Fruit fly (Drosophila melanogaster) whole organism, embryonic: ENCODE results near the gene CG7565.

Experiments used
- Abd-B ChIP-seq: fragments of 200-800 bp; sonication (Bioruptor generic); optimal IDR thresholded peaks from 2 replicates; lab custom pipeline; 2018; ENCODE audit warnings: missing biosample characterization, mild to moderate bottlenecking, missing genetic modification characterization, moderate library complexity
- Antp ChIP-seq: fragments of 200-800 bp; sonication (Bioruptor generic); optimal IDR thresholded peaks from 3 replicates; lab custom pipeline; 2016; ENCODE audit warnings: missing biosample characterization, missing genetic modification characterization
- Bteb2 ChIP-seq: fragments of 200-800 bp; sonication (Bioruptor generic); optimal IDR thresholded peaks from 2 replicates; lab custom pipeline; 2016; ENCODE audit warnings: missing biosample characterization, missing genetic modification characterization
- CG10147 ChIP-seq: fragments of 200-800 bp; sonication (Bioruptor generic); optimal IDR thresholded peaks from 2 replicates; lab custom pipeline; 2019; ENCODE audit warnings: missing biosample characterization, mild to moderate bottlenecking, missing genetic modification characterization, moderate library complexity
- CG14860 ChIP-seq: fragments of 200-800 bp; sonication (Bioruptor generic); IDR thresholded peaks from 3 replicates; pipeline ENCODE4 v1.3.6; 2022; ENCODE audit warnings: missing biosample characterization, missing genetic modification characterization; ENCODE audit not compliant: partially characterized antibody
- CG15073 ChIP-seq: fragments of 200-800 bp; sonication (Bioruptor generic); optimal IDR thresholded peaks from 2 replicates; lab custom pipeline; 2016; ENCODE audit warnings: missing biosample characterization, missing genetic modification characterization
- CG15514 ChIP-seq: fragments of 200-800 bp; sonication (Bioruptor generic); optimal IDR thresholded peaks from 3 replicates; lab custom pipeline; 2017; ENCODE audit warnings: missing biosample characterization, missing genetic modification characterization, mild to moderate bottlenecking, moderate library complexity, missing genetic modification reagents
- CG16863 ChIP-seq: fragments of 200-800 bp; sonication (Bioruptor generic); optimal IDR thresholded peaks from 3 replicates; lab custom pipeline; 2016; ENCODE audit warnings: missing biosample characterization, missing genetic modification characterization
- CG2116 ChIP-seq: fragments of 200-800 bp; sonication (Bioruptor generic); optimal IDR thresholded peaks from 3 replicates; lab custom pipeline; 2018; ENCODE audit warnings: missing biosample characterization, mild to moderate bottlenecking, missing genetic modification characterization
- CG32532 ChIP-seq: fragments of 200-800 bp; sonication (Bioruptor generic); IDR thresholded peaks from 2 replicates; pipeline ENCODE4 v1.3.6; 2022; ENCODE audit warnings: missing biosample characterization, missing genetic modification characterization
- CG33557 ChIP-seq: fragments of 200-800 bp; sonication (Bioruptor generic); optimal IDR thresholded peaks from 2 replicates; lab custom pipeline; 2019; ENCODE audit warnings: missing biosample characterization, mild to moderate bottlenecking, missing genetic modification characterization, moderate library complexity
- CG3838 ChIP-seq: fragments of 200-800 bp; sonication (Bioruptor generic); optimal IDR thresholded peaks from 3 replicates; lab custom pipeline; 2016; ENCODE audit warnings: missing biosample characterization, missing genetic modification characterization
- CG4328 ChIP-seq: fragments of 200-800 bp; sonication (Bioruptor generic); optimal IDR thresholded peaks from 3 replicates; lab custom pipeline; 2017; ENCODE audit warnings: missing biosample characterization, missing genetic modification reagents, missing genetic modification characterization
- CG6689 ChIP-seq: fragments of 200-800 bp; sonication (Bioruptor generic); IDR thresholded peaks from 2 replicates; pipeline ENCODE4 v1.3.6; 2022; ENCODE audit warnings: missing biosample characterization, missing genetic modification characterization
- CG7271 ChIP-seq: fragments of 200-800 bp; sonication (Bioruptor generic); optimal IDR thresholded peaks from 2 replicates; lab custom pipeline; 2018; ENCODE audit warnings: missing biosample characterization, mild to moderate bottlenecking, missing genetic modification characterization, moderate library complexity
- CG7372 ChIP-seq: fragments of 200-800 bp; sonication (Bioruptor generic); IDR thresholded peaks from 2 replicates; pipeline ENCODE4 v1.3.6; 2022; ENCODE audit warnings: missing biosample characterization, missing genetic modification characterization
- CG8388 ChIP-seq: fragments of 200-800 bp; sonication (Bioruptor generic); optimal IDR thresholded peaks from 2 replicates; lab custom pipeline; 2019; ENCODE audit warnings: missing biosample characterization, mild to moderate bottlenecking, missing genetic modification characterization, moderate library complexity
- Camta ChIP-seq: fragments of 200-800 bp; sonication (Bioruptor generic); optimal IDR thresholded peaks from 2 replicates; lab custom pipeline; 2016; ENCODE audit warnings: missing biosample characterization, missing genetic modification characterization
- HLH4C ChIP-seq: fragments of 200-800 bp; sonication (Bioruptor generic); IDR thresholded peaks from 3 replicates; pipeline ENCODE4 v1.3.6; 2022; ENCODE audit warnings: missing biosample characterization, missing genetic modification characterization; ENCODE audit not compliant: partially characterized antibody
- Hr78 ChIP-seq, 2 experiments: fragments of 200-800 bp in 1 of 2; fragments of >200 bp in 1 of 2; sonication (Bioruptor generic) in 1 of 2; optimal IDR thresholded peaks; 2 replicates each; lab custom pipeline; 2017 to 2019; ENCODE audit warnings: missing biosample characterization in 2 of 2, missing genetic modification characterization in 2 of 2, mild to moderate bottlenecking in 1 of 2, moderate library complexity in 1 of 2
- Myb ChIP-seq: fragments of 200-800 bp; sonication (Bioruptor generic); optimal IDR thresholded peaks from 2 replicates; lab custom pipeline; 2016; ENCODE audit warnings: missing biosample characterization, missing genetic modification characterization
- Nf-YA ChIP-seq: fragments of 200-800 bp; sonication (Bioruptor generic); IDR thresholded peaks from 2 replicates; pipeline ENCODE4 v1.3.6; 2022; ENCODE audit warnings: missing biosample characterization, missing genetic modification characterization
- Nf-YC ChIP-seq: fragments of 200-800 bp; optimal IDR thresholded peaks from 3 replicates; lab custom pipeline; 2019; ENCODE audit warnings: missing biosample characterization, mild to moderate bottlenecking, missing genetic modification characterization, moderate library complexity
- NfI ChIP-seq: fragments of 200-800 bp; sonication (Bioruptor generic); optimal IDR thresholded peaks from 3 replicates; lab custom pipeline; 2018; ENCODE audit warnings: missing biosample characterization, mild to moderate bottlenecking, missing genetic modification characterization, moderate library complexity
- Poxn ChIP-seq: fragments of 200-800 bp; sonication (Bioruptor generic); IDR thresholded peaks from 2 replicates; pipeline ENCODE4 v1.3.6; 2022; ENCODE audit warnings: missing biosample characterization, missing genetic modification characterization
- Sin3A ChIP-seq: fragments of >200 bp; optimal IDR thresholded peaks from 2 replicates; lab custom pipeline; 2018
- aop ChIP-seq: fragments of 200-800 bp; sonication (Bioruptor generic); IDR thresholded peaks from 2 replicates; pipeline ENCODE4 v1.3.6; 2022; ENCODE audit warnings: missing biosample characterization, missing genetic modification characterization
- bcd ChIP-seq: fragments of 200-800 bp; sonication (Bioruptor generic); optimal IDR thresholded peaks from 2 replicates; lab custom pipeline; 2017; ENCODE audit warnings: missing biosample characterization, mild to moderate bottlenecking, missing genetic modification characterization
- bsh ChIP-seq, 2 experiments: fragments of 200-800 bp; sonication (Bioruptor generic); optimal IDR thresholded peaks; 2 replicates each; lab custom pipeline; 2017 to 2018; ENCODE audit warnings: mild to moderate bottlenecking in 2 of 2, missing biosample characterization in 2 of 2, missing genetic modification characterization in 2 of 2, moderate library complexity in 1 of 2
- cad ChIP-seq: fragments of >200 bp; optimal IDR thresholded peaks from 2 replicates; lab custom pipeline; 2017; ENCODE audit warnings: missing biosample characterization, missing genetic modification characterization
- cato ChIP-seq: fragments of 200-800 bp; sonication (Bioruptor generic); optimal IDR thresholded peaks from 2 replicates; lab custom pipeline; 2016; ENCODE audit warnings: missing biosample characterization, missing genetic modification characterization, borderline replicate concordance
- cg ChIP-seq: fragments of 200-800 bp; sonication (Bioruptor generic); optimal IDR thresholded peaks from 3 replicates; lab custom pipeline; 2019; ENCODE audit warnings: missing biosample characterization, mild to moderate bottlenecking, missing genetic modification characterization, moderate library complexity
- chm ChIP-seq: fragments of 200-800 bp; sonication (Bioruptor generic); IDR thresholded peaks from 2 replicates; pipeline ENCODE4 v1.3.6; 2022; ENCODE audit warnings: missing biosample characterization, missing genetic modification characterization
- croc ChIP-seq: fragments of 200-800 bp; sonication (Bioruptor generic); conservative IDR thresholded peaks from 3 replicates; pipeline ENCODE4 v1.3.6; 2022; ENCODE audit warnings: missing biosample characterization, missing genetic modification characterization
- dan ChIP-seq: fragments of 200-800 bp; sonication (Bioruptor generic); IDR thresholded peaks from 2 replicates; pipeline ENCODE4 v1.3.6; 2022; ENCODE audit warnings: missing biosample characterization, missing genetic modification characterization
- danr ChIP-seq: fragments of 200-800 bp; sonication (Bioruptor generic); IDR thresholded peaks from 2 replicates; pipeline ENCODE4 v1.3.6; 2022; ENCODE audit warnings: missing biosample characterization, missing genetic modification characterization
- exex ChIP-seq: fragments of 200-800 bp; sonication (Bioruptor generic); optimal IDR thresholded peaks from 4 replicates; lab custom pipeline; 2018; ENCODE audit warnings: missing biosample characterization, mild to moderate bottlenecking, missing genetic modification characterization, moderate library complexity
- grau ChIP-seq: fragments of 200-800 bp; optimal IDR thresholded peaks from 3 replicates; lab custom pipeline; 2019; ENCODE audit warnings: missing biosample characterization, mild to moderate bottlenecking, missing genetic modification characterization, moderate library complexity
- hb ChIP-seq: fragments of 200-800 bp; sonication (Bioruptor generic); IDR thresholded peaks from 3 replicates; pipeline ENCODE4 v1.3.6; 2022; ENCODE audit warnings: missing biosample characterization, missing genetic modification characterization; ENCODE audit not compliant: partially characterized antibody
- insv ChIP-seq, 2 experiments: fragments of 200-800 bp; sonication (Bioruptor generic); optimal IDR thresholded peaks; 3 replicates each; lab custom pipeline; 2016 to 2018; ENCODE audit warnings: missing biosample characterization in 2 of 2, missing genetic modification characterization in 2 of 2
- jumu ChIP-seq: fragments of 200-800 bp; sonication (Bioruptor generic); optimal IDR thresholded peaks from 3 replicates; lab custom pipeline; 2016; ENCODE audit warnings: missing biosample characterization, missing genetic modification characterization
- kay ChIP-seq: fragments of 200-800 bp; sonication (Bioruptor generic); optimal IDR thresholded peaks from 2 replicates; lab custom pipeline; 2016; ENCODE audit warnings: missing biosample characterization, missing genetic modification characterization
- ken ChIP-seq: fragments of 200-800 bp; sonication (Bioruptor generic); IDR thresholded peaks from 3 replicates; pipeline ENCODE4 v1.3.6; 2022; ENCODE audit warnings: missing biosample characterization, missing genetic modification characterization
- onecut ChIP-seq: fragments of 200-800 bp; sonication (Bioruptor generic); IDR thresholded peaks from 2 replicates; pipeline ENCODE4 v1.3.6; 2022; ENCODE audit warnings: missing biosample characterization, missing genetic modification characterization
- otp ChIP-seq: fragments of 200-800 bp; sonication (Bioruptor generic); IDR thresholded peaks from 3 replicates; pipeline ENCODE4, ENCODE4 v1.3.6; 2022; ENCODE audit warnings: missing biosample characterization, missing genetic modification characterization
- pho ChIP-seq: fragments of 200-800 bp; sonication (Bioruptor generic); optimal IDR thresholded peaks from 2 replicates; lab custom pipeline; 2016; ENCODE audit warnings: missing biosample characterization, missing genetic modification characterization
- sens ChIP-seq: fragments of 200-800 bp; sonication (Bioruptor generic); peaks from one replicate; lab custom pipeline; 2016; ENCODE audit warnings: missing biosample characterization, missing genetic modification characterization
- ssp ChIP-seq: fragments of 200-800 bp; sonication (Bioruptor generic); IDR thresholded peaks from 2 replicates; pipeline ENCODE4 v1.3.6; 2022; ENCODE audit warnings: missing biosample characterization, missing genetic modification characterization
- vvl ChIP-seq: fragments of 200-800 bp; sonication (Bioruptor generic); IDR thresholded peaks from 2 replicates; pipeline ENCODE4 v1.3.6; 2022; ENCODE audit warnings: missing biosample characterization, missing genetic modification characterization
- yki ChIP-seq: fragments of >200 bp; optimal IDR thresholded peaks from 3 replicates; lab custom pipeline; 2018
- zen ChIP-seq: fragments of 200-800 bp; sonication (Bioruptor generic); optimal IDR thresholded peaks from 3 replicates; lab custom pipeline; 2018; ENCODE audit warnings: missing biosample characterization, mild to moderate bottlenecking, missing genetic modification characterization, moderate library complexity

CG7565 gene

dm6 chr3L:8096106-8096558 is 4.5 kb upstream of the CG7565 start (continued):
- TF ChIP-seq hb (GFP tag; lab: Robert Waterston, UW) (no peak), Nf-YA (GFP tag; lab: Robert Waterston, UW) (peak; percentile 86), onecut (GFP tag; lab: Robert Waterston, UW) (peak; percentile 77), cato (GFP tag; lab: Kevin White, UChicago) (peak; percentile 82), insv (GFP tag; optimal IDR thresholded peaks at IDR 0.05; lab: Kevin White, UChicago) (peak in 1 of 2 experiments; percentile 72), CG3838 (GFP tag; lab: Kevin White, UChicago) (peak; percentile 67), aop (GFP tag; lab: Robert Waterston, UW) (no peak), CG14860 (no peak), jumu (GFP tag; lab: Kevin White, UChicago) (peak; percentile 67), chm (GFP tag; lab: Robert Waterston, UW) (peak; percentile 78; the same call in 1 of the 2 replicates), CG7372 (GFP tag; lab: Robert Waterston, UW) (peak; percentile 95), ken (peak; percentile 78; the same call in 2 of the 3 replicates), danr (GFP tag; lab: Robert Waterston, UW) (peak; percentile 89), CG32532 (peak; percentile 98), Sin3A (lab: Kevin White, UChicago) (no peak), exex (tag; lab: Kevin White, UChicago) (peak; percentile 72), kay (GFP tag; lab: Kevin White, UChicago) (peak; percentile 83), otp (GFP tag; lab: Robert Waterston, UW) (peak; percentile 82; the same call in 2 of the 3 replicates), Abd-B (peak; percentile 79), CG33557 (no peak), Nf-YC (tag; lab: Kevin White, UChicago) (peak; percentile 88), Hr78 (GFP tag; optimal IDR thresholded peaks at IDR 0.05; lab: Kevin White, UChicago) (peak in 1 of 2 experiments; percentile 61), Bteb2 (GFP tag; lab: Kevin White, UChicago) (peak; percentile 88), CG10147 (GFP tag; lab: Kevin White, UChicago) (peak; percentile 98), NfI (peak; percentile 97), bsh (GFP tag; optimal IDR thresholded peaks at IDR 0.05; lab: Kevin White, UChicago) (peak; percentile 74 to 78), cg (GFP tag; lab: Kevin White, UChicago) (no peak), CG15073 (peak; percentile 41), croc (GFP tag; lab: Robert Waterston, UW) (peak; percentile 54; the same call in 2 of the 3 replicates), CG2116 (GFP tag; lab: Kevin White, UChicago) (peak; percentile 78), zen (tag; lab: Kevin White, UChicago) (peak; percentile 78), pho (GFP tag; lab: Kevin White, UChicago) (peak; percentile 86), Camta (GFP tag; lab: Kevin White, UChicago) (peak; percentile 65), vvl (peak; percentile 90), CG15514 (GFP tag; lab: Kevin White, UChicago) (peak; percentile 93), ssp (GFP tag; lab: Robert Waterston, UW) (peak; percentile 84), grau (tag; lab: Kevin White, UChicago) (peak; percentile 97), cad (GFP tag; lab: Kevin White, UChicago) (no peak), yki (lab: Kevin White, UChicago) (no peak), CG4328 (GFP tag; lab: Kevin White, UChicago) (peak; percentile 95), CG8388 (GFP tag; lab: Kevin White, UChicago) (peak; percentile 86), bcd (peak; percentile 97), CG6689 (GFP tag; lab: Robert Waterston, UW) (peak; percentile 93), Myb (GFP tag; lab: Kevin White, UChicago) (peak; percentile 64), dan (GFP tag; lab: Robert Waterston, UW) (no peak), HLH4C (GFP tag; lab: Robert Waterston, UW) (no peak), Antp (GFP tag; lab: Kevin White, UChicago) (peak; percentile 78), sens (GFP tag; lab: Kevin White, UChicago) (peak; percentile 96), Poxn (GFP tag; lab: Robert Waterston, UW) (peak; percentile 96), CG16863 (GFP tag; lab: Kevin White, UChicago) (peak; percentile 45), CG7271 (tag; lab: Kevin White, UChicago) (no peak)
